Fruit fly (Drosophila melanogaster): ENCODE measurements around the gene CG9121.

CG9121 gene

dm6 chr2L:5099790-5100360 is 49.0 kb upstream of the CG9121 start, which contains the start of gene ND-13A (continued):
- TF ChIP-seq CG7271 (tag; optimal IDR thresholded peaks at IDR 0.05) = no peak
- no peak for TF ChIP-seq CG7745 (tag; optimal IDR thresholded peaks at IDR 0.05)
- TF ChIP-seq Fer2 (tag; optimal IDR thresholded peaks at IDR 0.05) = no peak
- TF ChIP-seq Tbp (GFP tag; optimal IDR thresholded peaks at IDR 0.05) = no peak
- peak; percentile 35; the same call in 1 of the 3 replicates for TF ChIP-seq CG6791 (GFP tag; IDR thresholded peaks at IDR 0.05; ENCODE audit: partially characterized antibody)
- no peak for TF ChIP-seq lilli (GFP tag; optimal IDR thresholded peaks at IDR 0.05)
- TF ChIP-seq schlank (tag; optimal IDR thresholded peaks at IDR 0.05) = no peak
- TF ChIP-seq Atf3 (GFP tag; optimal IDR thresholded peaks at IDR 0.05) = no peak
- no peak for TF ChIP-seq CG6683 (GFP tag; optimal IDR thresholded peaks at IDR 0.05)
- TF ChIP-seq CG8944 (GFP tag; optimal IDR thresholded peaks at IDR 0.05) = no peak
- no peak for TF ChIP-seq CG33213 (GFP tag; optimal IDR thresholded peaks at IDR 0.05)
- no peak for TF ChIP-seq CG12219 (GFP tag; optimal IDR thresholded peaks at IDR 0.05)
- TF ChIP-seq Stat92E (GFP tag; optimal IDR thresholded peaks at IDR 0.05) = no peak
- TF ChIP-seq GATAe (GFP tag; conservative IDR thresholded peaks at IDR 0.05) = no peak
- TF ChIP-seq E2f1 (GFP tag; IDR thresholded peaks at IDR 0.05) = no peak
- no peak for TF ChIP-seq CG2199 (GFP tag; IDR thresholded peaks at IDR 0.05)
- TF ChIP-seq Spps (tag; optimal IDR thresholded peaks at IDR 0.05) = no peak
- TF ChIP-seq CG4360 (GFP tag; IDR thresholded peaks at IDR 0.05) = no peak
- no peak for TF ChIP-seq sens-2 (GFP tag; IDR thresholded peaks at IDR 0.05)
- TF ChIP-seq lmd (GFP tag; IDR thresholded peaks at IDR 0.05) = no peak
- peak; percentile 100 for TF ChIP-seq CG6254 (GFP tag; optimal IDR thresholded peaks at IDR 0.05)
- no peak for TF ChIP-seq fu2 (GFP tag; optimal IDR thresholded peaks at IDR 0.05)
- peak; percentile 67 for TF ChIP-seq YL-1 (GFP tag; optimal IDR thresholded peaks at IDR 0.05)
- no peak for TF ChIP-seq Rx (GFP tag; IDR thresholded peaks at IDR 0.05)
- TF ChIP-seq NC2α (GFP tag; optimal IDR thresholded peaks at IDR 0.05) = no peak
- TF ChIP-seq CG7786 (GFP tag; optimal IDR thresholded peaks at IDR 0.05) = no peak
- peak; percentile 87 for TF ChIP-seq stwl (tag; optimal IDR thresholded peaks at IDR 0.05)
- no peak for TF ChIP-seq CG17612 (GFP tag; IDR thresholded peaks at IDR 0.05)
- TF ChIP-seq CG2712 (tag; optimal IDR thresholded peaks at IDR 0.05) = no peak
- TF ChIP-seq CG1233 (GFP tag; optimal IDR thresholded peaks at IDR 0.05) = no peak
- no peak for TF ChIP-seq Atf-2 (GFP tag; optimal IDR thresholded peaks at IDR 0.05)
- TF ChIP-seq CG34422 (GFP tag; IDR thresholded peaks at IDR 0.05) = no peak

DNA sequence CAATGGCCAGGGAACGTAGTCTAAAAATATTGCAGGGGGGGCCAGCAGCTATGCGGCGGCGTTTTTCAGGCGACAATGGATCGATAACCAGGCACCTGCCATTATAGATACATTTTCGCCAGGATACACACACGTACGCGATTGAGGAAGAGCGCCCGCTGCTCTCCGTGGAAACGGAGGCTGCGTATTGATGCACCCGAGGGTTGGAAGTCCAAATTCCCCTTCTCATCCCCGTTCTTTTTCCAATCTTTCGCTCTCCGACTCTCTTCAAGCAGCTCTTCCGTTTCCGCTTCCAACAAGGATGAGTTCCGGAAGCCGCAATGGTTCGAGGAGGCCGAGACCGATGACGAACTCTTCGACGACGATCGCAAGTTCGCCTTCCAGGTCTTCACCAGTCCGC is 45.9 kb upstream of the CG9121 start:
- TF ChIP-seq CG4730 (GFP tag; IDR thresholded peaks at IDR 0.05) (no peak), CG10543 (GFP tag; optimal IDR thresholded peaks at IDR 0.05) (peak; percentile 56), Poxn (GFP tag; IDR thresholded peaks at IDR 0.05) (no peak), zfh2 (GFP tag; optimal IDR thresholded peaks at IDR 0.05) (no peak), CG3995 (GFP tag; optimal IDR thresholded peaks at IDR 0.05) (no peak), sna (GFP tag; IDR thresholded peaks at IDR 0.05; ENCODE audit: partially characterized antibody) (no peak), bbx (GFP tag; IDR thresholded peaks at IDR 0.05; ENCODE audit: partially characterized antibody) (0 out of 2 replicates have a peak, but pooled peaks have one; percentile 13), CG17912 (GFP tag; optimal IDR thresholded peaks at IDR 0.05) (peak; percentile 2), pan (optimal IDR thresholded peaks at IDR 0.05) (no peak), pan (GFP tag; optimal IDR thresholded peaks at IDR 0.05 in 1 of 2, IDR thresholded peaks at IDR 0.05 in 1 of 2) (no peak), fd64A (GFP tag; optimal IDR thresholded peaks at IDR 0.05) (peak; percentile 13), CG7928 (GFP tag; optimal IDR thresholded peaks at IDR 0.05) (no peak), CG11504 (tag; optimal IDR thresholded peaks at IDR 0.05) (peak; percentile 12), Kr (GFP tag; optimal IDR thresholded peaks at IDR 0.05) (no peak), CG2120 (GFP tag; optimal IDR thresholded peaks at IDR 0.05) (no peak), CG17361 (GFP tag; IDR thresholded peaks at IDR 0.05) (no peak), Bgb (GFP tag; IDR thresholded peaks at IDR 0.05; ENCODE audit: partially characterized antibody) (0 out of 2 replicates have a peak, but pooled peaks have one; percentile 6), klu (GFP tag; IDR thresholded peaks at IDR 0.05) (no peak), CG32767 (GFP tag; IDR thresholded peaks at IDR 0.05) (peak; percentile 89), CG2678 (tag; optimal IDR thresholded peaks at IDR 0.05) (peak; percentile 24), CG6689 (GFP tag; IDR thresholded peaks at IDR 0.05) (no peak)

Data from whole organism, embryonic.